Fruit fly (Drosophila melanogaster): ENCODE data around the gene CG8064.
A peak's percentile ranks its signal among the peaks of the same experiment; 100 is the strongest.

CG8064 gene

DNA sequence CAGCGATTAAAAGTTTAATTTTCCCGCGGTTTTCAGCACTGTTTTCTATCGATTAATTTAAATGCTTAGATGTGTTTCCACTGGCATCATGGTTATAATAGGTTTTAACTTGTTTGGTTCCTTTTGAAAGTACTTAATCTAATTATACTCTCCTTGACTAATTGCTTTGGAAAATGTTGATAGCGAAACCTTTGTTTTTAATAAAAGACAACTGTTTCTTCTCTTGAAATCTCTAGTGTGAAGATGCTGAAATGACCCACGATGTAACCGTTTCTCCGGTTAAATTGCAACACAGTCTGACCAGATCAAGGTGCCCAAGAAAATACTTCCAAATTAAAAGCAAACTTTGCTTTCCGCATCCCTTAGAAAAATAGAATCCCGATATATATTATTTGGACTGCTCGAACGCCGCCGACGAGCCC is 15.5 kb downstream of the CG8064 start, which contains the start of gene Dlc90F (continued):
- peak; percentile 68 for TF ChIP-seq Atf3 (GFP tag; optimal IDR thresholded peaks at IDR 0.05)
- no peak for TF ChIP-seq CG2129 (GFP tag; IDR thresholded peaks at IDR 0.05; ENCODE audit: partially characterized antibody)
- peak; percentile 87 for TF ChIP-seq CG30403 (GFP tag; optimal IDR thresholded peaks at IDR 0.05)
- TF ChIP-seq aop (GFP tag; IDR thresholded peaks at IDR 0.05), result 0 out of 2 replicates have a peak, but pooled peaks have one; percentile 27
- no peak for TF ChIP-seq dati (GFP tag; IDR thresholded peaks at IDR 0.05)
- no peak for TF ChIP-seq CG14965 (GFP tag; optimal IDR thresholded peaks at IDR 0.05; ENCODE audit: borderline replicate concordance)
- TF ChIP-seq CG31441 (GFP tag; IDR thresholded peaks at IDR 0.05), result peak; percentile 75
- no peak for TF ChIP-seq fd64A (GFP tag; optimal IDR thresholded peaks at IDR 0.05)
- TF ChIP-seq crc (GFP tag; optimal IDR thresholded peaks at IDR 0.05), result peak; percentile 82
- peak; percentile 85 for TF ChIP-seq zfh1 (GFP tag; IDR thresholded peaks at IDR 0.05)
- TF ChIP-seq lov (optimal IDR thresholded peaks at IDR 0.05), result no peak
- no peak for TF ChIP-seq lov (GFP tag; IDR thresholded peaks at IDR 0.05)
- TF ChIP-seq CG4328 (GFP tag; optimal IDR thresholded peaks at IDR 0.05), result peak; percentile 17
- no peak for TF ChIP-seq br (optimal IDR thresholded peaks at IDR 0.05)
- TF ChIP-seq Hmr (GFP tag; optimal IDR thresholded peaks at IDR 0.05), result peak; percentile 84
- TF ChIP-seq CG12219 (GFP tag; optimal IDR thresholded peaks at IDR 0.05), result no peak
- no peak for TF ChIP-seq schlank (tag; optimal IDR thresholded peaks at IDR 0.05)
- no peak for TF ChIP-seq zen2 (GFP tag; IDR thresholded peaks at IDR 0.05; ENCODE audit: partially characterized antibody)
- TF ChIP-seq slou (GFP tag; optimal IDR thresholded peaks at IDR 0.05), result peak; percentile 36
- peak; percentile 66 to 83 for TF ChIP-seq chif (GFP tag; optimal IDR thresholded peaks at IDR 0.05)
- no peak for TF ChIP-seq trh (GFP tag; optimal IDR thresholded peaks at IDR 0.05)
- peak; percentile 49 for TF ChIP-seq abd-A (tag; optimal IDR thresholded peaks at IDR 0.05)
- peak; percentile 84 for TF ChIP-seq esg (GFP tag; conservative IDR thresholded peaks at IDR 0.05)
- peak; percentile 92 for TF ChIP-seq Myb (GFP tag; optimal IDR thresholded peaks at IDR 0.05)
- TF ChIP-seq CG7963 (GFP tag; IDR thresholded peaks at IDR 0.05; ENCODE audit: partially characterized antibody), result no peak
- peak; percentile 82 for TF ChIP-seq CG9215 (GFP tag; IDR thresholded peaks at IDR 0.05)
- peak; percentile 63 for TF ChIP-seq CG8944 (GFP tag; optimal IDR thresholded peaks at IDR 0.05)
- TF ChIP-seq CG33557 (GFP tag; optimal IDR thresholded peaks at IDR 0.05), result peak; percentile 47
- TF ChIP-seq CG6854 (GFP tag; optimal IDR thresholded peaks at IDR 0.05), result no peak
- peak; percentile 85 for TF ChIP-seq mam (GFP tag; optimal IDR thresholded peaks at IDR 0.05)
- peak; percentile 83 for TF ChIP-seq trem (tag; optimal IDR thresholded peaks at IDR 0.05)
- TF ChIP-seq Dref (GFP tag; IDR thresholded peaks at IDR 0.05), result peak; percentile 64
- peak; percentile 74 for TF ChIP-seq knrl (GFP tag; IDR thresholded peaks at IDR 0.05; ENCODE audit: partially characterized antibody)
- peak; percentile 81 for TF ChIP-seq vvl (GFP tag; IDR thresholded peaks at IDR 0.05)
- TF ChIP-seq exex (tag; optimal IDR thresholded peaks at IDR 0.05), result peak; percentile 33
- TF ChIP-seq Gug (GFP tag; IDR thresholded peaks at IDR 0.05), result peak; percentile 76; the same call in 3 of the 4 replicates
- peak; percentile 85 for TF ChIP-seq tgo (GFP tag; IDR thresholded peaks at IDR 0.05)
- peak; percentile 81 for TF ChIP-seq Hr3 (GFP tag; optimal IDR thresholded peaks at IDR 0.05)
- no peak for TF ChIP-seq HLH4C (GFP tag; IDR thresholded peaks at IDR 0.05; ENCODE audit: partially characterized antibody)
- TF ChIP-seq CG11093 (GFP tag; IDR thresholded peaks at IDR 0.05), result peak; percentile 66; the same call in 2 of the 3 replicates
- peak; percentile 81 for TF ChIP-seq Mes4 (GFP tag; optimal IDR thresholded peaks at IDR 0.05)
- TF ChIP-seq phol (tag; optimal IDR thresholded peaks at IDR 0.05), result peak; percentile 85
- peak; percentile 75 for TF ChIP-seq maf-S (GFP tag; optimal IDR thresholded peaks at IDR 0.05)
- TF ChIP-seq CG1602 (GFP tag; optimal IDR thresholded peaks at IDR 0.05), result peak; percentile 75
- no peak for TF ChIP-seq zf30C (GFP tag; optimal IDR thresholded peaks at IDR 0.05)
- TF ChIP-seq Jarid2 (GFP tag; optimal IDR thresholded peaks at IDR 0.05), result no peak
- TF ChIP-seq Hand (GFP tag; optimal IDR thresholded peaks at IDR 0.05), result no peak
- TF ChIP-seq Ssrp (tag; optimal IDR thresholded peaks at IDR 0.05), result peak; percentile 84
- peak; percentile 41 for TF ChIP-seq CG16863 (GFP tag; optimal IDR thresholded peaks at IDR 0.05)
- TF ChIP-seq amos (GFP tag; IDR thresholded peaks at IDR 0.05; ENCODE audit: partially characterized antibody), result 0 out of 2 replicates have a peak, but pooled peaks have one; percentile 47
- peak; percentile 50 for TF ChIP-seq Mad (GFP tag; optimal IDR thresholded peaks at IDR 0.05)

Measured in whole organism, embryonic.